Worm (Caenorhabditis elegans): ENCODE results near the gene dct-19.

DNA sequence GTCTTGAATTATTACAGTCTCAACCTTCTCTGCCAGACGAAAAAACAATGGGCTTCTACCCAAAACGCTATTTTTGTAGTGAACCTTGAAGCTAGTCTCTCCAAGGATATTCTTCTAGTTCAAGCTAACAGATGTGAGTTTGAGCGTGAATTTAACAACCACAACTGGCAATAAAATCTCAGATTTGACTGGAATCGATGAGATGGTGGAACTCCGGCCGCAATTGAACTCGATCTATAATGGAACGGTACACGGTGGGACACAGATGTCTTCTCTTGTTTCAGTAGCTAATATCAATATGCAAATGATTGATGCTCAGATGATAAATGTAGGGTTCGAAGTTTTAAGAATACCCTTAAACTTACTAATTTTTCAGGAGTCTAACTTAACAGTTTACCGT, 34.9 kb downstream of the dct-19 start:
- TF ChIP-seq flt-1 (GFP tag; IDR thresholded peaks at IDR 0.05) (no peak), T22C8.4 (GFP tag; IDR thresholded peaks at IDR 0.05) (no peak), klf-2 (GFP tag; conservative IDR thresholded peaks at IDR 0.05) (no peak), ref-1 (GFP tag; conservative IDR thresholded peaks at IDR 0.05) (no peak), ztf-29 (GFP tag; IDR thresholded peaks at IDR 0.05) (no peak), cog-1 (tag; optimal IDR thresholded peaks at IDR 0.05) (no peak)

All from whole organism, midembryonic.